Worm (Caenorhabditis elegans): Measurements from ENCODE around the gene pitr-5.

DNA sequence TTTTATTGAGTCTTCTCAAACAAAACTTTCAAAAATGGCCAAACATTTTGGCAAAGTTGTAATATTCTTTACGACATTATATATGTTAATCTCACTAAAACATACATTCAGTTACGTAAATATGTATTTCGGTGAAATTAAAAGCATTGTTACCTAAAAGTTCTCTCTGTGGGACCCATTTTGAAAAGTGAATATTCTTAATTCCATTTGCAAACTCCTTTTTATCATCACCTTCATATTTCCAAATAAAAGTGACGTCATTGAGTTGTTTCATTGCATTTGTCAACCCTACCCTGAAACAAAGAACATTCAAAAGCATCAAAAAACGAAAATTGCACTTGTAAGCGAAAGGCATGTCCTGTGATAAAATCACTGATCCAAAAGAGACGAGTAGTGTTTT lies 44.3 kb upstream of the pitr-5 start:
- no peak for TF ChIP-seq tab-1 (GFP tag; IDR thresholded peaks at IDR 0.05)
- TF ChIP-seq flt-1 (GFP tag; IDR thresholded peaks at IDR 0.05) = no peak
- no peak for TF ChIP-seq ztf-29 (GFP tag; IDR thresholded peaks at IDR 0.05)
- no peak for TF ChIP-seq ref-1 (GFP tag; conservative IDR thresholded peaks at IDR 0.05)
